Fruit fly (Drosophila melanogaster) whole organism, prepupa: Measurements from ENCODE around the gene Prosbeta3.

Experiments
- Blimp-1 ChIP-seq: fragments of 200-800 bp; sonication (Bioruptor generic); optimal IDR thresholded peaks from 3 replicates; lab custom pipeline; 2017; ENCODE audit warnings: missing biosample characterization, missing genetic modification characterization, mild to moderate bottlenecking, moderate library complexity, missing genetic modification reagents
- CG10631 ChIP-seq: fragments of 200-800 bp; sonication (Bioruptor generic); optimal IDR thresholded peaks from 2 replicates; lab custom pipeline; 2016; ENCODE audit warnings: missing biosample characterization, missing genetic modification characterization
- CG10669 ChIP-seq: fragments of 200-800 bp; sonication (Bioruptor generic); optimal IDR thresholded peaks from 3 replicates; lab custom pipeline; 2018; ENCODE audit warnings: missing biosample characterization, mild to moderate bottlenecking, missing genetic modification characterization, moderate library complexity
- CG11902 ChIP-seq: fragments of 200-800 bp; sonication (Bioruptor generic); optimal IDR thresholded peaks from 3 replicates; lab custom pipeline; 2016; ENCODE audit warnings: missing biosample characterization, missing genetic modification characterization
- CG15336 ChIP-seq: fragments of 200-800 bp; sonication (Bioruptor generic); IDR thresholded peaks from 2 replicates; pipeline ENCODE4 v1.3.6; 2022; ENCODE audit warnings: missing biosample characterization, missing genetic modification characterization
- CG1621 ChIP-seq: fragments of 200-800 bp; sonication (Bioruptor generic); optimal IDR thresholded peaks from 3 replicates; lab custom pipeline; 2018; ENCODE audit warnings: missing biosample characterization, mild to moderate bottlenecking, missing genetic modification characterization
- CG16779 ChIP-seq: fragments of 200-800 bp; sonication (Bioruptor generic); optimal IDR thresholded peaks from 3 replicates; lab custom pipeline; 2017; ENCODE audit warnings: missing biosample characterization, mild to moderate bottlenecking, missing genetic modification characterization
- CG3032 ChIP-seq: fragments of 200-800 bp; optimal IDR thresholded peaks from 2 replicates; lab custom pipeline; 2019; ENCODE audit warnings: missing biosample characterization, mild to moderate bottlenecking, missing genetic modification characterization, moderate library complexity
- CG32006 ChIP-seq: fragments of 200-800 bp; sonication (Bioruptor generic); optimal IDR thresholded peaks from 3 replicates; lab custom pipeline; 2017; ENCODE audit warnings: missing biosample characterization, mild to moderate bottlenecking, missing genetic modification characterization
- CG34406 ChIP-seq: fragments of 200-800 bp; sonication (Bioruptor generic); optimal IDR thresholded peaks from 3 replicates; lab custom pipeline; 2016; ENCODE audit warnings: missing biosample characterization, missing genetic modification characterization
- CG4318 ChIP-seq: fragments of 200-800 bp; sonication (Bioruptor generic); optimal IDR thresholded peaks from 3 replicates; lab custom pipeline; 2017; ENCODE audit warnings: missing biosample characterization, mild to moderate bottlenecking, missing genetic modification characterization
- CG6163 ChIP-seq: fragments of 200-800 bp; sonication (Bioruptor generic); IDR thresholded peaks from 3 replicates; pipeline ENCODE4 v1.3.6; 2022; ENCODE audit warnings: missing biosample characterization, missing genetic modification characterization
- CG6276 ChIP-seq: fragments of 200-800 bp; sonication (Bioruptor generic); optimal IDR thresholded peaks from 2 replicates; lab custom pipeline; 2017; ENCODE audit warnings: missing biosample characterization, mild to moderate bottlenecking, missing genetic modification characterization
- CG6854 ChIP-seq: fragments of 200-800 bp; sonication (Bioruptor generic); optimal IDR thresholded peaks from 2 replicates; lab custom pipeline; 2017; ENCODE audit warnings: missing biosample characterization, mild to moderate bottlenecking, missing genetic modification characterization
- CG8119 ChIP-seq: fragments of 200-800 bp; sonication (Bioruptor generic); IDR thresholded peaks from 3 replicates; pipeline ENCODE4 v1.3.6; 2022; ENCODE audit warnings: missing biosample characterization, missing genetic modification characterization
- CG8632 ChIP-seq: fragments of 200-800 bp; sonication (Bioruptor generic); optimal IDR thresholded peaks from 3 replicates; lab custom pipeline; 2016; ENCODE audit warnings: missing biosample characterization, missing genetic modification characterization
- CG9139 ChIP-seq: fragments of 200-800 bp; sonication (Bioruptor generic); optimal IDR thresholded peaks from 3 replicates; lab custom pipeline; 2017; ENCODE audit warnings: missing biosample characterization, mild to moderate bottlenecking, missing genetic modification characterization
- Eip75B ChIP-seq: fragments of 200-800 bp; sonication (Bioruptor generic); optimal IDR thresholded peaks from 3 replicates; lab custom pipeline; 2016; ENCODE audit warnings: missing biosample characterization, missing genetic modification characterization
- Eip78C ChIP-seq: fragments of 200-800 bp; sonication (Bioruptor generic); peaks from one replicate; lab custom pipeline; 2016; ENCODE audit warnings: missing biosample characterization, missing genetic modification characterization
- Ets21C ChIP-seq: fragments of 200-800 bp; sonication (Bioruptor generic); optimal IDR thresholded peaks from 3 replicates; lab custom pipeline; 2016; ENCODE audit warnings: missing biosample characterization, missing genetic modification characterization
- Ets96B ChIP-seq: fragments of 200-800 bp; optimal IDR thresholded peaks from 2 replicates; lab custom pipeline; 2019; ENCODE audit warnings: missing biosample characterization, mild to moderate bottlenecking, missing genetic modification characterization, moderate library complexity
- Hr38 ChIP-seq: sonication (Bioruptor generic); optimal IDR thresholded peaks from 2 replicates; lab custom pipeline; 2016; ENCODE audit warnings: missing biosample characterization, missing genetic modification characterization
- Hr39 ChIP-seq: fragments of 200-800 bp; sonication (Bioruptor generic); optimal IDR thresholded peaks from 2 replicates; lab custom pipeline; 2016; ENCODE audit warnings: missing biosample characterization, missing genetic modification characterization
- Hr4 ChIP-seq: fragments of 200-800 bp; sonication (Bioruptor generic); optimal IDR thresholded peaks from 3 replicates; lab custom pipeline; 2016; ENCODE audit warnings: missing biosample characterization, missing genetic modification characterization
- Lpt ChIP-seq: fragments of 200-800 bp; sonication (Bioruptor generic); optimal IDR thresholded peaks from 3 replicates; lab custom pipeline; 2016; ENCODE audit warnings: missing biosample characterization, missing genetic modification characterization
- Met ChIP-seq: fragments of 200-800 bp; sonication (Bioruptor generic); optimal IDR thresholded peaks from 3 replicates; lab custom pipeline; 2016; ENCODE audit warnings: missing biosample characterization, missing genetic modification characterization
- OdsH ChIP-seq: fragments of 200-800 bp; sonication (Bioruptor generic); optimal IDR thresholded peaks from 3 replicates; lab custom pipeline; 2016; ENCODE audit warnings: missing biosample characterization, missing genetic modification characterization
- Smox ChIP-seq: fragments of 200-800 bp; sonication (Bioruptor generic); optimal IDR thresholded peaks from 3 replicates; lab custom pipeline; 2016; ENCODE audit warnings: missing biosample characterization, missing genetic modification characterization
- Sox102F ChIP-seq: fragments of 200-800 bp; sonication (Bioruptor generic); optimal IDR thresholded peaks from 2 replicates; lab custom pipeline; 2016; ENCODE audit warnings: missing biosample characterization, mild to moderate bottlenecking, missing genetic modification characterization
- Sox14 ChIP-seq: fragments of 200-800 bp; sonication (Bioruptor generic); optimal IDR thresholded peaks from 3 replicates; lab custom pipeline; 2016; ENCODE audit warnings: missing biosample characterization, missing genetic modification characterization
- Sox15 ChIP-seq: fragments of 200-800 bp; sonication (Bioruptor generic); optimal IDR thresholded peaks from 3 replicates; lab custom pipeline; 2016; ENCODE audit warnings: missing biosample characterization, missing genetic modification characterization
- acj6 ChIP-seq: fragments of 200-800 bp; sonication (Bioruptor generic); optimal IDR thresholded peaks from 3 replicates; lab custom pipeline; 2016; ENCODE audit warnings: missing biosample characterization, missing genetic modification characterization
- cyc ChIP-seq: fragments of 200-800 bp; sonication (Bioruptor generic); optimal IDR thresholded peaks from 3 replicates; lab custom pipeline; 2016; ENCODE audit warnings: missing biosample characterization, missing genetic modification characterization
- eg ChIP-seq: fragments of 200-800 bp; sonication (Bioruptor generic); IDR thresholded peaks from 3 replicates; pipeline ENCODE4 v1.3.6; 2022; ENCODE audit warnings: missing biosample characterization, missing genetic modification characterization
- esn ChIP-seq: fragments of 200-800 bp; sonication (Bioruptor generic); optimal IDR thresholded peaks from 2 replicates; lab custom pipeline; 2016; ENCODE audit warnings: missing biosample characterization, mild to moderate bottlenecking, missing genetic modification characterization, moderate library complexity
- fd85E ChIP-seq: fragments of 200-800 bp; sonication (Bioruptor generic); optimal IDR thresholded peaks from 3 replicates; lab custom pipeline; 2016; ENCODE audit warnings: missing biosample characterization, missing genetic modification characterization
- fkh ChIP-seq: fragments of 200-800 bp; sonication (Bioruptor generic); optimal IDR thresholded peaks from 3 replicates; lab custom pipeline; 2017; ENCODE audit warnings: missing biosample characterization, mild to moderate bottlenecking, missing genetic modification characterization, moderate library complexity
- pdm3 ChIP-seq: fragments of 200-800 bp; sonication (Bioruptor generic); optimal IDR thresholded peaks from 3 replicates; lab custom pipeline; 2016; ENCODE audit warnings: missing biosample characterization, missing genetic modification characterization
- salr ChIP-seq, 2 experiments: fragments of 200-800 bp; sonication (Bioruptor generic); optimal IDR thresholded peaks; 3 replicates each; lab custom pipeline; 2016 to 2018; ENCODE audit warnings: missing biosample characterization in 2 of 2, missing genetic modification characterization in 2 of 2, mild to moderate bottlenecking in 1 of 2
- ss ChIP-seq, 2 experiments: fragments of 200-800 bp; sonication (Bioruptor generic); optimal IDR thresholded peaks; 2 replicates in 1 of 2; 3 replicates in 1 of 2; lab custom pipeline; 2017 to 2018; ENCODE audit warnings: mild to moderate bottlenecking in 2 of 2, missing biosample characterization in 2 of 2, missing genetic modification characterization in 2 of 2, moderate library complexity in 1 of 2
- svp ChIP-seq: fragments of 200-800 bp; sonication (Bioruptor generic); peaks from one replicate; lab custom pipeline; 2016; ENCODE audit warnings: missing biosample characterization, missing genetic modification characterization
- vri ChIP-seq: fragments of 200-800 bp; sonication (Bioruptor generic); optimal IDR thresholded peaks from 3 replicates; lab custom pipeline; 2016; ENCODE audit warnings: missing biosample characterization, mild to moderate bottlenecking, missing genetic modification characterization

The Prosbeta3 gene

DNA sequence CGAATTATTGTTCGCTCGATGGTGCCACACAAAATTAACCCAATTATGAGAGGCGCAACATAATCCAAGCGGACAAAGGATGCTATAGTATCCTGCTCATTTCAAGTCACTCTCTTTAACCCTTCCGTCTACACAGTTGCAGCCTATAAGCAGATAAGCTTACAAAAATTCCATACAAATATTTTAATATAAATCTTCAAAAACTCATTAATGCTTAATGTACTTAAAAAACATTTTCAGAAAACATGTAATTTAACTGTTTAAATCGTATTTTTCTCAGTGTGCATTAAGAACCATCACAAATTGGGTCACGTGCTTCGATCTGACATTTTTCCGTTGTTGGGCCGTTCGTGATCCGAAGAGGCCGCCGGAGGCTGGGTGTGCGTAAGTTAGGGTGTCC is 37.2 kb downstream of the Prosbeta3 start (continued):
- TF ChIP-seq CG15336 (GFP tag; lab: Robert Waterston, UW) (no peak), CG9139 (no peak), Eip75B (GFP tag; lab: Kevin White, UChicago) (peak; percentile 78), CG11902 (peak; percentile 19), Hr38 (GFP tag; lab: Kevin White, UChicago) (no peak), Met (GFP tag; lab: Kevin White, UChicago) (peak; percentile 87), fd85E (GFP tag; lab: Kevin White, UChicago) (peak; percentile 10), CG10669 (GFP tag; lab: Kevin White, UChicago) (peak; percentile 31)
- TF ChIP-seq, all 60 proteins: peak for 38

- TF ChIP-seq Ets21C (no peak), Hr4 (GFP tag; lab: Kevin White, UChicago) (peak; percentile 2), CG10631 (GFP tag; lab: Kevin White, UChicago) (no peak), eg (GFP tag; lab: Robert Waterston, UW) (peak; percentile 59), Sox102F (no peak), salr (GFP tag; optimal IDR thresholded peaks at IDR 0.05; lab: Kevin White, UChicago) (peak in 1 of 2 experiments; percentile 10), CG32006 (GFP tag; lab: Kevin White, UChicago) (peak; percentile 67), svp (GFP tag; lab: Kevin White, UChicago) (peak; percentile 45)
These were observed 39.4 kb downstream of the Prosbeta3 start for dm6 chr3R:8966598-8966997.

DNA sequence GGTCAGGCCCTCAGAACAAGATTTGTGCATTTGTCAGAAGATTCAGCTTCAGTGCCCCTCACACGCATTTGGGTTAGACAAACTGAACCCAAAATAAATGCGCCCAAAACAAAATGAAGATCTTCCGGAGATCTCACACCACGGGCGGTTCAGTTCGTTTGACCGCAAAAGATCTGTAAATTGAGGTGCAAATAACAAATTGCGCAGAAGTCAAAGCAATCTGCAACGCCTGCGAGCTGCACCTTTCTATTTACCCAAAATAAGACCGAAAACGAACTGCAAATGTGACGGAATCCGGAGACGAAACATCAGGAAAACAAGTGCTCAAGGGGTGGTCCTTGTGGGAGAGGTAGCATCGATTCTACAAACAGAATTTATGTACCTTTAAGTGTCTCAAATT is 40.5 kb downstream of the Prosbeta3 start:
- TF ChIP-seq Blimp-1 (GFP tag; lab: Kevin White, UChicago): no peak
- TF ChIP-seq CG10669 (GFP tag; lab: Kevin White, UChicago): no peak
- TF ChIP-seq Lpt (GFP tag; lab: Kevin White, UChicago): no peak
- TF ChIP-seq CG6854: no peak
- TF ChIP-seq Ets96B (tag; lab: Kevin White, UChicago): no peak
- TF ChIP-seq CG11902: no peak
- TF ChIP-seq Eip78C: no peak
- no peak for TF ChIP-seq CG3032 (tag; lab: Kevin White, UChicago)
- TF ChIP-seq, all 60 proteins: peak for 0

DNA sequence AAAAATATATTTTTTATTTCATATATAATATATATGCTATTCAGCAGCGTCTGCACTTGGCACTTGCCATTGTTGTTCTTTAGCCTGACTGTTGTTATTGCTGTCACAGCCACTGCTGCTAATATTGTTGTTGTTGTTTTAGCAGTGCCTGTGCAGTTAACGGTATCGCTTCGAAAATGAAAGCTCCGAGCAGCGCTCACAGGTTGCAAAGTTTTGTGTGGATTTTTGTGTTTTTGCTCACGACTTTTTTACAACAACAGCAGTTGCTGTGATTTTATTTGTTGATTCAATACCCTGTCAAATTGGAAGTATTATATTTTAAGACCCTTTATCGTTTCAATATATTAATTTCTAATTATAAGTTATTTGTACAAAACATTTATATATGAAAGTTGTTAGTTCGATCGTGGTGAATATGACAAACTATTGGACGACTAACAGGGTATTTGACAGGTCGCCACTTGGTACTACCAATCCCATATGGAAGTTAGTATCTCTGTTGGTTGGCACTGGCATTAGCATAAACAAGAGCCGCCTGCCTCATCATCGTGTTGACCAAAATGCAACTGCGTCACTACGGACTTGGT is 42.2 kb downstream of the Prosbeta3 start:
- TF ChIP-seq CG32006 (GFP tag; lab: Kevin White, UChicago) (peak; percentile 81), OdsH (GFP tag; lab: Kevin White, UChicago) (peak; percentile 37), Hr38 (GFP tag; lab: Kevin White, UChicago) (no peak), Lpt (GFP tag; lab: Kevin White, UChicago) (no peak), eg (GFP tag; lab: Robert Waterston, UW) (peak; percentile 75), Eip75B (GFP tag; lab: Kevin White, UChicago) (no peak), CG4318 (GFP tag; lab: Kevin White, UChicago) (peak; percentile 56), Smox (GFP tag; lab: Kevin White, UChicago) (peak; percentile 4), Sox102F (no peak), CG8632 (no peak), cyc (no peak), svp (GFP tag; lab: Kevin White, UChicago) (peak; percentile 63), esn (GFP tag; lab: Kevin White, UChicago) (peak; percentile 17), CG6276 (peak; percentile 21), Hr39 (no peak), Ets21C (no peak), CG15336 (GFP tag; lab: Robert Waterston, UW) (peak; percentile 62), CG9139 (no peak), Eip78C (peak; percentile 16), salr (GFP tag; optimal IDR thresholded peaks at IDR 0.05; lab: Kevin White, UChicago) (no peak), CG16779 (tag; lab: Kevin White, UChicago) (no peak), CG34406 (GFP tag; lab: Kevin White, UChicago) (peak; percentile 18), Sox14 (GFP tag; lab: Kevin White, UChicago) (no peak), Blimp-1 (GFP tag; lab: Kevin White, UChicago) (peak; percentile 42), fd85E (GFP tag; lab: Kevin White, UChicago) (no peak), CG6854 (no peak), pdm3 (GFP tag; lab: Kevin White, UChicago) (no peak), CG8119 (GFP tag; lab: Robert Waterston, UW) (peak; percentile 65; the same call in 1 of the 3 replicates), Sox15 (GFP tag; lab: Kevin White, UChicago) (no peak), Hr4 (GFP tag; lab: Kevin White, UChicago) (peak; percentile 54), acj6 (GFP tag; lab: Kevin White, UChicago) (peak; percentile 8), fkh (no peak), CG11902 (no peak), CG10631 (GFP tag; lab: Kevin White, UChicago) (no peak), CG6163 (GFP tag; lab: Robert Waterston, UW) (no peak), vri (no peak), CG1621 (tag; lab: Kevin White, UChicago) (no peak), ss (GFP tag; optimal IDR thresholded peaks at IDR 0.05; lab: Kevin White, UChicago) (no peak)
